Worm (Caenorhabditis elegans) whole organism, midembryonic: ENCODE results near the gene hpo-8.

Source experiments
- cog-1 ChIP-seq: sonication (generic microtip); optimal IDR thresholded peaks from 2 replicates; lab custom pipeline; 2016; ENCODE audit warnings: missing genetic modification characterization, missing compliant biosample characterization
- flt-1 ChIP-seq: fragments of 200-800 bp; sonication (Bioruptor generic); IDR thresholded peaks from 2 replicates; pipeline ENCODE4 v1.3.6; 2022; ENCODE audit warnings: missing genetic modification characterization, missing compliant biosample characterization
- klf-2 ChIP-seq: fragments of 200-800 bp; sonication (Bioruptor generic); conservative IDR thresholded peaks from 2 replicates; pipeline ENCODE4 v1.3.6; 2022; ENCODE audit warnings: missing genetic modification reagents, missing genetic modification characterization, missing compliant biosample characterization
- med-1 ChIP-seq: sonication (generic microtip); optimal IDR thresholded peaks from 2 replicates; lab custom pipeline; 2017; ENCODE audit warnings: missing genetic modification characterization, mild to moderate bottlenecking, missing compliant biosample characterization, antibody characterized with exemption, missing genetic modification reagents; ENCODE audit not compliant: insufficient read depth
- ref-1 ChIP-seq: fragments of 200-800 bp; sonication (Bioruptor generic); conservative IDR thresholded peaks from 2 replicates; pipeline ENCODE4 v1.3.6; 2022; ENCODE audit warnings: missing genetic modification reagents, missing genetic modification characterization, missing compliant biosample characterization
- ztf-23 ChIP-seq: fragments of 200-800 bp; sonication (Bioruptor generic); IDR thresholded peaks from 2 replicates; pipeline ENCODE4 v1.3.6; 2022; ENCODE audit warnings: missing genetic modification reagents, missing genetic modification characterization, missing compliant biosample characterization

ce11 chrV:6796264-6796663 lies 42.8 kb upstream of the hpo-8 start:
- TF ChIP-seq flt-1 (GFP tag; lab: Robert Waterston, UW): no peak
- TF ChIP-seq ztf-23 (GFP tag; lab: Robert Waterston, UW): no peak
- TF ChIP-seq cog-1 (tag; lab: Kevin White, UChicago): no peak
- TF ChIP-seq ref-1 (GFP tag; lab: Robert Waterston, UW): no peak
- no peak for TF ChIP-seq med-1 (GFP tag; lab: Kevin White, UChicago)
- TF ChIP-seq klf-2: no peak
